Fruit fly (Drosophila melanogaster) whole organism, prepupa: ENCODE results near the gene Sqor.
A peak's percentile ranks its signal among the peaks of the same experiment; 100 is the strongest.

Experiments
- CG10631 ChIP-seq: fragments of 200-800 bp; sonication (Bioruptor generic); optimal IDR thresholded peaks from 2 replicates; lab custom pipeline; 2016; ENCODE audit warnings: missing biosample characterization, missing genetic modification characterization
- CG10669 ChIP-seq: fragments of 200-800 bp; sonication (Bioruptor generic); optimal IDR thresholded peaks from 3 replicates; lab custom pipeline; 2018; ENCODE audit warnings: missing biosample characterization, mild to moderate bottlenecking, missing genetic modification characterization, moderate library complexity
- CG15336 ChIP-seq: fragments of 200-800 bp; sonication (Bioruptor generic); IDR thresholded peaks from 2 replicates; pipeline ENCODE4 v1.3.6; 2022; ENCODE audit warnings: missing biosample characterization, missing genetic modification characterization
- CG1621 ChIP-seq: fragments of 200-800 bp; sonication (Bioruptor generic); optimal IDR thresholded peaks from 3 replicates; lab custom pipeline; 2018; ENCODE audit warnings: missing biosample characterization, mild to moderate bottlenecking, missing genetic modification characterization
- CG16779 ChIP-seq: fragments of 200-800 bp; sonication (Bioruptor generic); optimal IDR thresholded peaks from 3 replicates; lab custom pipeline; 2017; ENCODE audit warnings: missing biosample characterization, mild to moderate bottlenecking, missing genetic modification characterization
- CG31627 ChIP-seq: fragments of 200-800 bp; sonication (Bioruptor generic); optimal IDR thresholded peaks from 3 replicates; lab custom pipeline; 2016; ENCODE audit warnings: missing biosample characterization, missing genetic modification characterization
- CG32006 ChIP-seq: fragments of 200-800 bp; sonication (Bioruptor generic); optimal IDR thresholded peaks from 3 replicates; lab custom pipeline; 2017; ENCODE audit warnings: missing biosample characterization, mild to moderate bottlenecking, missing genetic modification characterization
- CG34406 ChIP-seq: fragments of 200-800 bp; sonication (Bioruptor generic); optimal IDR thresholded peaks from 3 replicates; lab custom pipeline; 2016; ENCODE audit warnings: missing biosample characterization, missing genetic modification characterization
- CG4318 ChIP-seq: fragments of 200-800 bp; sonication (Bioruptor generic); optimal IDR thresholded peaks from 3 replicates; lab custom pipeline; 2017; ENCODE audit warnings: missing biosample characterization, mild to moderate bottlenecking, missing genetic modification characterization
- CG6163 ChIP-seq: fragments of 200-800 bp; sonication (Bioruptor generic); IDR thresholded peaks from 3 replicates; pipeline ENCODE4 v1.3.6; 2022; ENCODE audit warnings: missing biosample characterization, missing genetic modification characterization
- CG6276 ChIP-seq: fragments of 200-800 bp; sonication (Bioruptor generic); optimal IDR thresholded peaks from 2 replicates; lab custom pipeline; 2017; ENCODE audit warnings: missing biosample characterization, mild to moderate bottlenecking, missing genetic modification characterization
- CG6808 ChIP-seq: fragments of 200-800 bp; sonication (Bioruptor generic); optimal IDR thresholded peaks from 3 replicates; lab custom pipeline; 2017; ENCODE audit warnings: missing biosample characterization, missing genetic modification characterization, mild to moderate bottlenecking, moderate library complexity, missing genetic modification reagents
- CG8119 ChIP-seq: fragments of 200-800 bp; sonication (Bioruptor generic); IDR thresholded peaks from 3 replicates; pipeline ENCODE4 v1.3.6; 2022; ENCODE audit warnings: missing biosample characterization, missing genetic modification characterization
- CG9139 ChIP-seq: fragments of 200-800 bp; sonication (Bioruptor generic); optimal IDR thresholded peaks from 3 replicates; lab custom pipeline; 2017; ENCODE audit warnings: missing biosample characterization, mild to moderate bottlenecking, missing genetic modification characterization
- Eip75B ChIP-seq: fragments of 200-800 bp; sonication (Bioruptor generic); optimal IDR thresholded peaks from 3 replicates; lab custom pipeline; 2016; ENCODE audit warnings: missing biosample characterization, missing genetic modification characterization
- Eip78C ChIP-seq: fragments of 200-800 bp; sonication (Bioruptor generic); peaks from one replicate; lab custom pipeline; 2016; ENCODE audit warnings: missing biosample characterization, missing genetic modification characterization
- Eip93F ChIP-seq: fragments of 200-800 bp; sonication (Bioruptor generic); optimal IDR thresholded peaks from 2 replicates; lab custom pipeline; 2016; ENCODE audit warnings: missing biosample characterization, mild to moderate bottlenecking, missing genetic modification characterization
- Ets21C ChIP-seq: fragments of 200-800 bp; sonication (Bioruptor generic); optimal IDR thresholded peaks from 3 replicates; lab custom pipeline; 2016; ENCODE audit warnings: missing biosample characterization, missing genetic modification characterization
- Ets96B ChIP-seq: fragments of 200-800 bp; optimal IDR thresholded peaks from 2 replicates; lab custom pipeline; 2019; ENCODE audit warnings: missing biosample characterization, mild to moderate bottlenecking, missing genetic modification characterization, moderate library complexity
- Gug ChIP-seq: fragments of 200-800 bp; sonication (Bioruptor generic); IDR thresholded peaks from 2 replicates; pipeline ENCODE4 v1.3.6; 2022; ENCODE audit warnings: missing biosample characterization, missing genetic modification characterization
- Hr38 ChIP-seq: sonication (Bioruptor generic); optimal IDR thresholded peaks from 2 replicates; lab custom pipeline; 2016; ENCODE audit warnings: missing biosample characterization, missing genetic modification characterization
- Hr39 ChIP-seq: fragments of 200-800 bp; sonication (Bioruptor generic); optimal IDR thresholded peaks from 2 replicates; lab custom pipeline; 2016; ENCODE audit warnings: missing biosample characterization, missing genetic modification characterization
- Smox ChIP-seq: fragments of 200-800 bp; sonication (Bioruptor generic); optimal IDR thresholded peaks from 3 replicates; lab custom pipeline; 2016; ENCODE audit warnings: missing biosample characterization, missing genetic modification characterization
- Sox102F ChIP-seq: fragments of 200-800 bp; sonication (Bioruptor generic); optimal IDR thresholded peaks from 2 replicates; lab custom pipeline; 2016; ENCODE audit warnings: missing biosample characterization, mild to moderate bottlenecking, missing genetic modification characterization
- Sox14 ChIP-seq: fragments of 200-800 bp; sonication (Bioruptor generic); optimal IDR thresholded peaks from 3 replicates; lab custom pipeline; 2016; ENCODE audit warnings: missing biosample characterization, missing genetic modification characterization
- Sox15 ChIP-seq: fragments of 200-800 bp; sonication (Bioruptor generic); optimal IDR thresholded peaks from 3 replicates; lab custom pipeline; 2016; ENCODE audit warnings: missing biosample characterization, missing genetic modification characterization
- achi ChIP-seq: fragments of 200-800 bp; sonication (Bioruptor generic); optimal IDR thresholded peaks from 3 replicates; lab custom pipeline; 2016; ENCODE audit warnings: missing biosample characterization, missing genetic modification characterization
- acj6 ChIP-seq: fragments of 200-800 bp; sonication (Bioruptor generic); optimal IDR thresholded peaks from 3 replicates; lab custom pipeline; 2016; ENCODE audit warnings: missing biosample characterization, missing genetic modification characterization
- cyc ChIP-seq: fragments of 200-800 bp; sonication (Bioruptor generic); optimal IDR thresholded peaks from 3 replicates; lab custom pipeline; 2016; ENCODE audit warnings: missing biosample characterization, missing genetic modification characterization
- dac ChIP-seq: fragments of 200-800 bp; sonication (Bioruptor generic); optimal IDR thresholded peaks from 2 replicates; lab custom pipeline; 2017; ENCODE audit warnings: missing biosample characterization, mild to moderate bottlenecking, missing genetic modification characterization
- dsx ChIP-seq: fragments of 200-800 bp; optimal IDR thresholded peaks from 3 replicates; lab custom pipeline; 2019; ENCODE audit warnings: missing biosample characterization, mild to moderate bottlenecking, missing genetic modification characterization, moderate library complexity; ENCODE audit not compliant: poor library complexity, severe bottlenecking
- eg ChIP-seq: fragments of 200-800 bp; sonication (Bioruptor generic); IDR thresholded peaks from 3 replicates; pipeline ENCODE4 v1.3.6; 2022; ENCODE audit warnings: missing biosample characterization, missing genetic modification characterization
- esn ChIP-seq: fragments of 200-800 bp; sonication (Bioruptor generic); optimal IDR thresholded peaks from 2 replicates; lab custom pipeline; 2016; ENCODE audit warnings: missing biosample characterization, mild to moderate bottlenecking, missing genetic modification characterization, moderate library complexity
- fd85E ChIP-seq: fragments of 200-800 bp; sonication (Bioruptor generic); optimal IDR thresholded peaks from 3 replicates; lab custom pipeline; 2016; ENCODE audit warnings: missing biosample characterization, missing genetic modification characterization
- fkh ChIP-seq: fragments of 200-800 bp; sonication (Bioruptor generic); optimal IDR thresholded peaks from 3 replicates; lab custom pipeline; 2017; ENCODE audit warnings: missing biosample characterization, mild to moderate bottlenecking, missing genetic modification characterization, moderate library complexity
- lz ChIP-seq: fragments of 200-800 bp; sonication (Bioruptor generic); optimal IDR thresholded peaks from 3 replicates; lab custom pipeline; 2016; ENCODE audit warnings: missing biosample characterization, missing genetic modification characterization
- net ChIP-seq: fragments of 200-800 bp; sonication (Bioruptor generic); optimal IDR thresholded peaks from 3 replicates; lab custom pipeline; 2016; ENCODE audit warnings: missing biosample characterization, missing genetic modification characterization
- pdm3 ChIP-seq: fragments of 200-800 bp; sonication (Bioruptor generic); optimal IDR thresholded peaks from 3 replicates; lab custom pipeline; 2016; ENCODE audit warnings: missing biosample characterization, missing genetic modification characterization
- salr ChIP-seq, 2 experiments: fragments of 200-800 bp; sonication (Bioruptor generic); optimal IDR thresholded peaks; 3 replicates each; lab custom pipeline; 2016 to 2018; ENCODE audit warnings: missing biosample characterization in 2 of 2, missing genetic modification characterization in 2 of 2, mild to moderate bottlenecking in 1 of 2
- spab ChIP-seq: fragments of 200-800 bp; sonication (Bioruptor generic); optimal IDR thresholded peaks from 2 replicates; lab custom pipeline; 2017; ENCODE audit warnings: missing biosample characterization, mild to moderate bottlenecking, missing genetic modification characterization, missing genetic modification reagents
- ss ChIP-seq, 2 experiments: fragments of 200-800 bp; sonication (Bioruptor generic); optimal IDR thresholded peaks; 2 replicates in 1 of 2; 3 replicates in 1 of 2; lab custom pipeline; 2017 to 2018; ENCODE audit warnings: mild to moderate bottlenecking in 2 of 2, missing biosample characterization in 2 of 2, missing genetic modification characterization in 2 of 2, moderate library complexity in 1 of 2
- svp ChIP-seq: fragments of 200-800 bp; sonication (Bioruptor generic); peaks from one replicate; lab custom pipeline; 2016; ENCODE audit warnings: missing biosample characterization, missing genetic modification characterization
- topi ChIP-seq: fragments of 200-800 bp; sonication (Bioruptor generic); optimal IDR thresholded peaks from 3 replicates; lab custom pipeline; 2016; ENCODE audit warnings: missing biosample characterization, missing genetic modification characterization

Gene Sqor

DNA sequence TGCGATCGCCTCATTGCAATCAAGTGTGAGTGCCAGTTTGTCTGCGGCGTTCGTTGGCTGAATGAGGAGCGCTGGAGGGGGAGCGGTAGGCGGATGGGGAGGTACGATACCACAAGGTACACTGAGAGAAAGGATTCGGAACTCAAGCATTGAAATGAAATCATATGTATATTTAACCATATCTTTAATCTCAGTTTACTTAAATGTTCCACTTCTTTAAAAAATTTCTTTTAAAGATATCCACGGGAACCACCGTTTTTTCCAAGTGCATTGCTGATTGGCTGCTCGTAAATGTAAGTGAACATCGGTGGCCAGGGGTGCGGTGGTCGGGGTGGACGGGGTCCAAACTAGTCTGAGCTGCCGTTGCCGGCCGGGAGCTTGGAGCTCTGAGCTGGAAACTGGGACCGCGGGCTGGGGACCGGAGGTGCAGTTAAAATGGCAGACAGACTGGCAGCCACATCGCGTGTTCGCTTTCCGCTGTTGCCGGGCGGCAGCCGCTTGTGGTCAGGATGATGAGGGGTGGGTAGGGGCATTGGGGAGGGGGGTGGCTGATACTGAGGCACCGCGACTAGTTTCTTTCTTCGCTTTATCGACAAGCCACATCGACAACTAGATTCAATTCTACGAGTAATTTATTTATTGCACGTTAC lies 11.7 kb upstream of the Sqor start (continued):
- TF ChIP-seq svp (GFP tag; lab: Kevin White, UChicago) (peak; percentile 99), Hr38 (GFP tag; lab: Kevin White, UChicago) (peak; percentile 87), CG31627 (GFP tag; lab: Kevin White, UChicago) (peak; percentile 95), Sox15 (GFP tag; lab: Kevin White, UChicago) (peak; percentile 93), Hr39 (GFP tag; lab: Kevin White, UChicago) (peak; percentile 97), topi (GFP tag; lab: Kevin White, UChicago) (peak; percentile 98), CG6808 (GFP tag; lab: Kevin White, UChicago) (peak; percentile 99), fd85E (GFP tag; lab: Kevin White, UChicago) (peak; percentile 80), cyc (peak; percentile 97), salr (GFP tag; optimal IDR thresholded peaks at IDR 0.05; lab: Kevin White, UChicago) (peak; percentile 96 to 98), CG32006 (GFP tag; lab: Kevin White, UChicago) (peak; percentile 99), CG8119 (GFP tag; lab: Robert Waterston, UW) (peak; percentile 100), Sox14 (GFP tag; lab: Kevin White, UChicago) (peak; percentile 99), Sox102F (GFP tag; lab: Kevin White, UChicago) (peak; percentile 95)

DNA sequence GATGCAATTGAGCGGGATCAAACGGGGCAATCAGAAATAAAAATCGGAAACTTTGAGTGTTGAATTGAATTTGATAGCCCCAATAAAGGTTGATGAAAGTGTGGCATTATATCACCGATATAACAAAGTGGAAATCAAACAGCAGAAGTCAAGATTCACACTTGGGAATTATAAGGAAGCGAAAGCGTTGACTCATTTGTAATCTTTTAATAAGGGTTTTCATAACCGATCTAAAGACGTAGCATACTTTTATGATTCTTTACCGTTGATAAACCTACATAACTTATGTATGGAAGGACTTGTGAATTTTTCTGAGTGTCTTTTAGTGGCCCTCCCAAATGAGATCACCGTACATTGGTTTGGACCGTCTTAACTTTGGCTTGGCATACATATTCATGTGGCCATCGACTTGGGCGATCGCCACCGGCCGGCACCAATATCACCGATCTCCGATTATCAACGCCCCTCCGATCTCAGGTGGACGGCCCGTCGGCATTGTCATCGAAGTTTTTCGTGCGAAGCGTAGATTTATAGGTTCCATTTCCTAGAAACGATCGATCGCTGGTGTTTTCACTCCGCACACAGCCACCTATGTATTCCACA lies 10.5 kb upstream of the Sqor start:
- TF ChIP-seq Eip78C (peak; percentile 65), Ets21C (GFP tag; lab: Kevin White, UChicago) (no peak), pdm3 (GFP tag; lab: Kevin White, UChicago) (no peak), CG4318 (GFP tag; lab: Kevin White, UChicago) (no peak), Smox (GFP tag; lab: Kevin White, UChicago) (no peak), CG10631 (GFP tag; lab: Kevin White, UChicago) (peak; percentile 1), net (no peak)

DNA sequence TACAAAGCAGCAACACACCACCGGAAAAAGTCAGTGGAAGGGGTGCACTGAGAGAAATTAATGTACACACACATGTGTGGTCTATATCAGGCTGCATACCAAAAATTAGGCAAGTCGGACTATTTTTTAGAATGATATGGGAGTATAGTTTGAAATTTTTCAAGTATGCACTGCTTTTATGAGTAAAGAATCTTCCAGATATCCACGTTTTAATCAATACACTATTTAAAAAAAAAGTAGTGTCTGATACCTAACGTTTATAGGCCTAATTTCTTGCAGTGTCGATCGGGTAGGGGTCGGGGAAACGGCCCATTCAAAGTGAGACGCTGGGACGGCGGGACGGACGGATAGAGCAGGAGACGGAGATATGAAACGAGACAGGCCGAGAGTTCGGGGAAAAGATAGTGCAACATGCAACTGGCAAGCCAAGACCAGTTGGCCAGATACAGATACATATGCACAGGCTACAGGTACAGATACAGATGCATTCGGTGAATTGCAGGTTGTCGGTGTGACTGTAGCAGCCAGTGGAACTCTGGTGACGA lies 9.5 kb upstream of the Sqor start:
- TF ChIP-seq CG31627 (GFP tag; lab: Kevin White, UChicago) = peak; percentile 52
- peak; percentile 91 for TF ChIP-seq CG6276 (GFP tag; lab: Kevin White, UChicago)
- peak; percentile 91 for TF ChIP-seq Sox14 (GFP tag; lab: Kevin White, UChicago)
- TF ChIP-seq Ets96B (tag; lab: Kevin White, UChicago) = peak; percentile 93
- peak; percentile 89 for TF ChIP-seq net
- TF ChIP-seq lz (GFP tag; lab: Kevin White, UChicago) = peak; percentile 54
- TF ChIP-seq pdm3 (GFP tag; lab: Kevin White, UChicago) = peak; percentile 93
- TF ChIP-seq Gug (GFP tag; lab: Robert Waterston, UW) = peak; percentile 85
- TF ChIP-seq acj6 (GFP tag; lab: Kevin White, UChicago) = peak; percentile 90
- peak; percentile 93 for TF ChIP-seq CG10669 (GFP tag; lab: Kevin White, UChicago)
- TF ChIP-seq Sox102F (GFP tag; lab: Kevin White, UChicago) = peak; percentile 39
- TF ChIP-seq CG34406 (GFP tag; lab: Kevin White, UChicago) = peak; percentile 81
- TF ChIP-seq esn (GFP tag; lab: Kevin White, UChicago) = peak; percentile 67
- peak; percentile 93 for TF ChIP-seq CG15336 (GFP tag; lab: Robert Waterston, UW)
- peak; percentile 96 for TF ChIP-seq CG8119 (GFP tag; lab: Robert Waterston, UW)
- peak; percentile 87 for TF ChIP-seq CG9139 (GFP tag; lab: Kevin White, UChicago)
- TF ChIP-seq spab (GFP tag; lab: Kevin White, UChicago) = peak; percentile 93
- no peak for TF ChIP-seq Ets21C (GFP tag; lab: Kevin White, UChicago)
- TF ChIP-seq dsx (GFP tag; lab: Kevin White, UChicago) = peak; percentile 89
- TF ChIP-seq fd85E (GFP tag; lab: Kevin White, UChicago) = peak; percentile 55
- peak; percentile 87 for TF ChIP-seq CG6163 (GFP tag; lab: Robert Waterston, UW)
- TF ChIP-seq CG1621 (tag; lab: Kevin White, UChicago) = peak; percentile 88
- TF ChIP-seq achi (GFP tag; lab: Kevin White, UChicago) = peak; percentile 89
- TF ChIP-seq eg (GFP tag; lab: Robert Waterston, UW) = peak; percentile 90
- TF ChIP-seq CG16779 (tag; lab: Kevin White, UChicago) = peak; percentile 86
- peak; percentile 36 for TF ChIP-seq fkh (GFP tag; lab: Kevin White, UChicago)
- peak; percentile 72 for TF ChIP-seq topi (GFP tag; lab: Kevin White, UChicago)
- TF ChIP-seq dac = peak; percentile 92
- TF ChIP-seq Eip75B (GFP tag; lab: Kevin White, UChicago) = peak; percentile 93
- TF ChIP-seq CG6808 (GFP tag; lab: Kevin White, UChicago) = peak; percentile 95
- no peak for TF ChIP-seq Eip93F (GFP tag; lab: Kevin White, UChicago)
- peak; percentile 65 for TF ChIP-seq cyc
- TF ChIP-seq ss (GFP tag; optimal IDR thresholded peaks at IDR 0.05; lab: Kevin White, UChicago) = peak; percentile 93 to 94
- no peak for TF ChIP-seq Hr38 (GFP tag; lab: Kevin White, UChicago)
